Worm (Caenorhabditis elegans) whole organism, L4/young adult: ENCODE results near the gene cest-33.

Experiments used
- W03F9.2 ChIP-seq: fragments of 150-350 bp; optimal IDR thresholded peaks from 2 replicates; lab custom pipeline; 2014; ENCODE audit warnings: missing biosample characterization, missing genetic modification characterization
- dao-5 ChIP-seq: sonication (generic microtip); optimal IDR thresholded peaks from 2 replicates; lab custom pipeline; 2016; ENCODE audit warnings: missing genotype, missing genetic modification characterization, moderate library complexity, missing compliant biosample characterization
- him-1 ChIP-seq: sonication (generic microtip); optimal IDR thresholded peaks from 2 replicates; lab custom pipeline; 2016; ENCODE audit warnings: missing genotype, missing genetic modification reagents, missing genetic modification characterization, missing compliant biosample characterization

cest-33 gene

DNA sequence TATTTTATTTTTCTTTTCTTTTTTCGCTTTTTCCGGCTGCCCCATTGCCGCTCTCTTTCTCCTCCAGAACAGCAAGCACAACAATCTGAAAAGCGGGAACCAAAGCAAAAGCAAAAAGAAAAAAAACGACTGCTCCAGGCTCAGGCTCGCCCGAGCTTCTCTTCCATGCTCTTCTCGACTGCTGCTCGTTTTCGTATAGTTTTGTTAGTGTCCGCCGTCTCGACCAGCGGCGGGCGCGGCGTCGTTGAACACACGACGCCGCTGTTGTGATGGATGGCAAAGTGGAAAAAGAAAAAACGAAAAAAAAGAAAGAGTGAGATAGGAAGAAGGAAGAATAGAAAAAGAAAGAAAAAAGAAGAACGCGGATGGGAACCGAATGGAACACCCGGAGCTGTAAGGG, 15.4 kb downstream of the cest-33 start:
- peak; percentile 64 for TF ChIP-seq him-1 (tag; lab: Kevin White, UChicago)
- TF ChIP-seq W03F9.2, result no peak

DNA sequence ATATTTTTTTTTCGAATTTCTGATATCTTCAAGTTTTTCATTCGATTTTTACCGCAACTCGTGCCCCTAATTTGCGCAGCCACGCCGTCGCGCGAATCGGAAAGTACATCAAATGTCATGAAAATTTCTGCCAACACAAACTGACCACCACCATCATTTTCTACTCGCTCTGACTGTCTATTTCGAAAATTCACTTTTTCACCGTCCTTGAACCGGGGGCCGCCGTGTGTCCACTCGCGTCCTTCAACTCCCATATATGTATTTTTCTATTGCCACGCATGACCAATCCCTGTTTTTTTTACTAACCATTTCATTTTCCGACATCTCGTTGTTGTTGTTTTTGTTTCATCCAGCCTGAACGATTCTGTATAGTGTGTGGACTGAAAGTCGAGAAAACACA, 15.9 kb downstream of the cest-33 start:
- TF ChIP-seq him-1 (tag; lab: Kevin White, UChicago) (no peak), W03F9.2 (no peak), dao-5 (tag; lab: Kevin White, UChicago) (no peak)

DNA sequence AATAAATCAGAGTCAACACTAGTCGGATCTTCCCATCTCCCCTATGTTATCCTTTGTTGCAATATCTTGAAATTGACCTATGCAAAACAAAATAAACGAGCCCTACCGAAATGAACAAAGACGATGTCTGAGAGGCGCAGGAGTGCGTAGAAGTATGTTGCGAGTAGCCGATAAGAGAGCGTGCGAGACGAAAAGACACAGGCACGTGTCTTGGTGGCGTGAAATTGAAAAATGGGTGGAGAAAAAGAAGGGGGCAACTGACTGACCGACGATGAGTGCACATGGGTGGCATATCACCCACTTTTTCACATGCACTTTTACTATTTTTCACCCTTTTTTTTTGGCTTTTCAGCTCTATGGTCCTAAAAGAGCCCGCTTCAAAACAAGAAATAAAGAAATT, 17.3 kb downstream of the cest-33 start:
- TF ChIP-seq him-1 (tag; lab: Kevin White, UChicago) (no peak), W03F9.2 (no peak), dao-5 (tag; lab: Kevin White, UChicago) (no peak)

DNA sequence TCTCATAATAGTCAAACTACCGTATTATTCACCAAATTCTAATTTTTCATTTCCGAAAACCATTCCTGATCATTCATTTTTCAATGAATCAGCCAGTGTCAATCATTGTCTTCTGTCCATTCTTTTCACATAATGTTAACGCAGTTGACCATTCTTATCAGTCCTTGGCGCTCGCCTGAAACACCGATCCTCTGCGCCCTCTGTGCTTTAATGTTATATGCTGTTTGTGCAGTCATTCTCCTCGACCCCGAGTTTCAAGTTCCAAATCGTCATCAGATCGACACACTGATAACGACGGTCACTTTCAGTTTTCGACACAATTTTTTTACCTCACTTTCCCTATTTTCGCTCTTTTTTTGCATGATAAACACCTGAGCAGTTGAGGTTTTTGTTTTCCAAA, 18.6 kb downstream of the cest-33 start:
- TF ChIP-seq W03F9.2, result no peak
- TF ChIP-seq dao-5 (tag; lab: Kevin White, UChicago), result no peak
- TF ChIP-seq him-1 (tag; lab: Kevin White, UChicago), result no peak

DNA sequence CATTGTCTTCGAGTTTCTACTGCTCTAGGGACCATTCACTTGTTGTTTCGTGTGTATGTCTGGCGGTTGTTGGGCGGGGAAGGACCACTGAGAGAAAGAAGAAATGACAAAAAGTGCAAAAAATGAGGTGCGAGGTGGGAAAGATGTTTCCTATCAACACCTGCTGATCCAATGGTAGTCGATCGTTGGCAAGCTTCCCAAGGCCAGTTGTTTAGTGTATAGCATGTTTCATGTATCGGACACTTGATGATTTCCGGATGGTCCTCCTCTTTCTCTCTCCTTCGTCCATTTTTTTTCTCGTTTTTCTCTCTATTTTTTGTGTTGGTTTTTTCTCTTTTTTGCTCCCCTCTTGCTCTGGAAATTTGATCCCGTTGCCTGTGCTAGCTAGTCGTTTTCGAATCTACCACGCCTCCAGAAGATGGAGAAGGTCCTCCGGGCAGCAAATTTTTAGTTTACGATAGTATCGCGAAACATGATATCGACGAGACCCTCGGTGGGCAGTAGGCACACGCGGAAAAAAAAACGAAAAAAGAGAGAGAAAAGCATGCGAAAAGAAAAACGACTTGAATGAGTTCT, 19.3 kb downstream of the cest-33 start:
- TF ChIP-seq him-1 (tag; lab: Kevin White, UChicago), result no peak
- no peak for TF ChIP-seq W03F9.2
- no peak for TF ChIP-seq dao-5 (tag; lab: Kevin White, UChicago)

DNA sequence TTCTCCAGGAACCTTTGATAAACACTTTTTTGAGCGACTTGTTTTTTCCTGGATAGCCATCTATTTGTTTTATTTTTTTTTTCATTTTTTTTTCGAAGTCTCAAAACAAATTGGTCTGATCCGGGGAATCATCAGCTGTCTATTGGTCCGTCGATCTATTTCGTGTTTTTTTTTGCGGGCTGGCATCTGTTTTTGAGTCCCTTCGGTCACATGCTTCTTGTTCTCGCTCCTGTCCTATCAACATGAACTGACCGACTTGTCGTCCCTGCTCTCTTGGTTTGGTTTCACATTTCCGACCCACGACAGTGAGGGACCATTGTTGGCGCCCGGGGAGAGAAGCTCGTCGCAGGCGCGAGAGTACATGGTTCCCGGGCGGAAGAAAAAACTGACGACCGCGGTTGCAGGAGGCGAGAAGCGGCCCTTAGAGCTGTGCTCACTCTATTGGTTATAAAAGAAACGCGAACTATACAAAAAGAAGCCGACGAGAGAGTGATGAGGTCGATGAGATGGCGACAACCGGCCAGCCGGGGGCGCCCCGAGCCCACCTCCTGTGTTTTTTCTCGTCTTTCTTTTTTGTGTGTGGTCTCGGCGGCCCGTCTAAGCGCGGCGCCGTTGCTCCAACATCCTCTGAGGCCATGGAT, 20.8 kb downstream of the cest-33 start:
- TF ChIP-seq dao-5 (tag; lab: Kevin White, UChicago), result no peak
- TF ChIP-seq W03F9.2, result no peak
- TF ChIP-seq him-1 (tag; lab: Kevin White, UChicago), result no peak

DNA sequence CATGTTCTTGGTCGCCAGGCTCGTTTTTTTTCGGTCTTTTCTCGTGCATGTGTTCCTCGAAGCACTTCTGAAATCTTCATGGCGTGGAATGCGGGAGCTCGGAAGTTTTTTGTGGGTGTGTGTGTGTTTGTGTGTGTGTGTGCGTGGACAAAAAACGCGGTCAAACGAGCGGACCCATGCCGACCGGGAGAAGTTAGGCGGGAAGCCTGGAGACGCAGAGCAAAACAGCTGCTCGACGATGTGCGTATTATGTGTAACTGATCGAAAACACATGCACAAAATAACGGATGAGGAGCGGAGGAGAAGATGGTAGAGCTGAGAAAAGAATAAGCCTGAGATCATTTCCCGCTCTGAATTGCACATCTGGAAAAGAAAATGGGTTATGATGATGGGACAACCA, 23.0 kb downstream of the cest-33 start:
- TF ChIP-seq dao-5 (tag; lab: Kevin White, UChicago), result no peak
- no peak for TF ChIP-seq W03F9.2
- TF ChIP-seq him-1 (tag; lab: Kevin White, UChicago), result no peak

DNA sequence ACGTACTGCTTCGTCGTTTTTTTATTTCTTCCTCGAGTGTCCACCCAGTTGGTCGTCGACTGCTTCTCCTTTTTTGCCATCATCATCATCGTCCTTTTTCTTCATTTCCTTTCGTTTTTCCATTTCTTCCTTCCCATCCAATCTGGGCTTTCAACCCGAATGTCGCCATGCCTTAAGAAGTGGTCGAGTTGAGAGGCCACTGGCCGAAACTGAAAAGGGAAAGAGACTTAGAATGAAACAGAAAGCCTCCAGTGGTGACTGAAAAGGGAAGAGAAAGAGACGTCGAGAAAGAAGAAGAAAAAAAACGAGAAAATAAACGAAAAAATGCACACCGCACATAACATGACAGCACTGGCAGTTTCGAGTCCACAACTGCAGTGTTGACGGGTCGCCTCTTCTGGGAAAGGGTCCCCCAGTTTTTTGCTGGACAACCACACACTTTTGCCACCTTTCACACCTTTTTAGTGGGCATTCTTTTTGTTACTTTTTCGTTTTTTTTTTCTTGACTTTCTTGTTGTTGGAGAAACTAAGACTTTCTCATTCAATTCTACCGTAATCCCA, 24.3 kb downstream of the cest-33 start:
- peak; percentile 58 for TF ChIP-seq him-1 (tag; lab: Kevin White, UChicago)
- TF ChIP-seq dao-5 (tag; lab: Kevin White, UChicago), result no peak

DNA sequence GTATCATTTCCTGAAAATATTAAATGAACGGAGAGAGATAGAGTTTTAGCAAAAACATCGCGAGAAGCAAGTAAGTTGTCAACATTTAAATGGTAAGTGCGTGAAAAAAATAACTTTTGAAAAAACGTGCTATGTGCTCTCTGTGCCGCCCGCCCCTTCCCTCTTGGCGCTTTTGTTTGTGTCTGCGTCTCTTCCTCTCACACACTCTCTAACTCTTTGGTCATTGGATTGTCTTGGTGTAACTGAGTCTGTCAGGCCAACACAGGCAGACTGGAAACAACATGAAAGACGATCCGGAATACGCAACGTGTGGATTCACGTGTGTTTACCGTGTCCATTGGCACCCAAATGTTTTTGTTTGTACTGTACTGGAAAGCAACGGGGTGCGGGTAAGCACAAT, 29.4 kb downstream of the cest-33 start, which contains the start of gene T28C12.6:
T28C12.6 (minus strand) TSS at position 12 of the 400 bp plus-strand sequence.
- TF ChIP-seq dao-5 (tag; lab: Kevin White, UChicago) (no peak), him-1 (tag; lab: Kevin White, UChicago) (no peak), W03F9.2 (no peak)

DNA sequence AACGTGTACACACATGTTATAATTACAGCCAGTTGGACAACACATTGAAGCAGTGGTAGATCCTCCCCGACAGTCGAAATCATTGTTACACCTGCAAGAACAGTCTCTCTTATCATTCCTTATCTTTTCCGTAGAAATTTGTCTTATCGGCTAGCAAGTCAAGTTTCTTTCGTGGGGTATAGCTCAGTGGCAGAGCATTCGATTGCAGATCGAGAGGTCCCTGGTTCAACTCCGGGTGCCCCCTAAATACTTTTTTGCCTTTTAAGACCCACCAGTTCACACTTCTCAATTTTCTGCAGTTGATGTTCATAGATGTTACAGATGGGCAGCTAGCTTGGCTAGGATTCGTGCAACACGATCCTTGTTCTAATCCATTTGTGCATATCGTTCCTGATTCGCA, 30.2 kb downstream of the cest-33 start:
- TF ChIP-seq dao-5 (tag; lab: Kevin White, UChicago), result peak; percentile 22
- no peak for TF ChIP-seq him-1 (tag; lab: Kevin White, UChicago)

DNA sequence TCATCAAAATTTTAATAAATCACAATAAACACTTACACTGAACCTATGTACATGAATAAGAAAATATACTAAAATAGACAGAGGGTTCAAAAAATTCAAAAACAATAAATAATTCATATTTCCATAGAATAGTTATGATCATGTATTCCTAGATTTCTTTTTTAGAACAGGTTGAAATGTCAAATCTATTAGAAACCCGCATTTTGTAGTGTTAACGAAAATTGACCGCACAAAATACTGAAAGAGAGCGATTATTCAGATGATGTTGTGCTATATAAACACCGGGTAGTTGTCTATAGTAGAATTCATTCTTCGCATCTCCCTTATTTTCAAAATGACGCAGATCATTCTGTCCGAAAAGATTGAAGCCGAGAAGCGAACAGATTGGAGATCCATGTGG, 33.9 kb downstream of the cest-33 start, which contains the start of gene T28C12.1:
T28C12.1 (plus strand) TSS at position 301 of the 400 bp plus-strand sequence.
- TF ChIP-seq dao-5 (tag; lab: Kevin White, UChicago) (no peak), him-1 (tag; lab: Kevin White, UChicago) (no peak), W03F9.2 (no peak)

DNA sequence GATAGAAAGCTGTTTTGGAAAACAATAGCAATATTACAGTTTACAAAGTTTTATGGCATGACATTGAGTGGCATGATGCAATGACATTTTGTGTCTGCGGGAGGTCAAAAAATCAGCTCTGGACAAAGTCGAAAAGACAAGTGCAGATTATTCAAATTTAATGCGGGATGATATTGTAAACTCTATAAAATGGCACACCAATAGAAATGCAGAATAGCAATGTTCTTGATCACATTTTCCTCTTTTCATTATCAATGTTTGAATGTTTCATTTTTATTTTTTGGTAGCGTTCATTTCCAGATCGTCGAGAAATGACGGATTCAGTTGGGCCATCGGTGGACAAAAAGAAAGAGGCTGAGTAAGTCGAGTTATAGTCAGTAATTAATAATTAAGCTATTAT, 36.6 kb downstream of the cest-33 start, which contains the start of gene T28C12.2:
T28C12.2 (plus strand) TSS at position 301 of the 400 bp plus-strand sequence.
- no peak for TF ChIP-seq him-1 (tag; lab: Kevin White, UChicago)
- no peak for TF ChIP-seq dao-5 (tag; lab: Kevin White, UChicago)

DNA sequence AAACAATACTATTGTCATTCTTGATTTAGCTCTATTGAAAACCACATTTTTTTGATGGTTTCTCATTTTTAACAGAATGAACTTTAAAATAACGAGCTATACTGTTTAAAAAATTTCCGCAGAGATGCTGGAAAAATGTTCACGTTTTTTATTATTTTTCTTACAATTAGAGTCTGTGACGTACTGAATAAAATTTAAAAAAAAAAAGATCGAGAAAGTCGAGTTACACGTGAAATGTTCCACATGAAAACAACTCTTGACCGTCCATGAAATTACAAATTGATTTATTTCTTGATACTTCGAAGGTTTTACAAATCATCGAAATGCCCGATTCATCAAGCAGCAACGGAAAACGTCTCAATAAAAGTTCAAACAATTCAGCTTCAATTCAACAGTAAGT, 38.5 kb downstream of the cest-33 start, which contains the start of gene fbxa-202:
fbxa-202 (plus strand) TSS at position 301 of the 400 bp plus-strand sequence.
- TF ChIP-seq dao-5 (tag; lab: Kevin White, UChicago) (no peak), W03F9.2 (no peak), him-1 (tag; lab: Kevin White, UChicago) (no peak)

DNA sequence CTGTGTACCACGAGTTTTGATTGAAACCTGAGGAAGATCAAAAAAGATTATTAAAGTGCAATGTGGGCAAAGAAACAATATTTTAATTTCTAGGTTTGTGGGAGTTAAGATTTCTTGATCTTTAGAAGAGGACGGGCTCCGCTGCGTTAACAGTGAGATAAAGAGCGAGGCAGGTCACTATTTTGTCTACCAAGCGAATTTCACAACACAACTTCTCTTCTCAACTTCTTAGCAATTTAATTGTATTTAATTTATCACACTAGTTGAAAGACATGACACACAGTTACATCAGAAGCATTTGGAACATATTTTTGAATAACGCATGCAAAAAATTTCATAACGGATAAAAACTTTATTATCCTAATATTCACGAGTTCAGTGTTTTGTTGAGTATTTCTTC, 39.1 kb downstream of the cest-33 start:
- TF ChIP-seq him-1 (tag; lab: Kevin White, UChicago) (no peak), W03F9.2 (no peak), dao-5 (tag; lab: Kevin White, UChicago) (no peak)
